Fruit fly (Drosophila melanogaster) whole organism, embryonic: ENCODE measurements around the gene CG3703.

Experiments used
- CG7271 ChIP-seq: fragments of 200-800 bp; sonication (Bioruptor generic); optimal IDR thresholded peaks from 2 replicates; lab custom pipeline; 2018; ENCODE audit warnings: missing biosample characterization, mild to moderate bottlenecking, missing genetic modification characterization, moderate library complexity
- CG8388 ChIP-seq: fragments of 200-800 bp; sonication (Bioruptor generic); optimal IDR thresholded peaks from 2 replicates; lab custom pipeline; 2019; ENCODE audit warnings: missing biosample characterization, mild to moderate bottlenecking, missing genetic modification characterization, moderate library complexity
- Dp ChIP-seq: fragments of 200-800 bp; sonication (Bioruptor generic); optimal IDR thresholded peaks from 2 replicates; lab custom pipeline; 2018; ENCODE audit warnings: missing biosample characterization, mild to moderate bottlenecking, missing genetic modification characterization, moderate library complexity
- Ets65A ChIP-seq: fragments of 200-800 bp; sonication (Bioruptor generic); peaks from one replicate; lab custom pipeline; 2016; ENCODE audit warnings: missing biosample characterization, missing genetic modification characterization
- Xbp1 ChIP-seq: fragments of 200-800 bp; sonication (Bioruptor generic); optimal IDR thresholded peaks from 3 replicates; lab custom pipeline; 2016; ENCODE audit warnings: missing biosample characterization, mild to moderate bottlenecking, missing genetic modification characterization
- al ChIP-seq: fragments of 200-800 bp; sonication (Bioruptor generic); IDR thresholded peaks from 2 replicates; pipeline ENCODE4 v1.3.6; 2022; ENCODE audit warnings: missing biosample characterization, missing genetic modification characterization
- grau ChIP-seq: fragments of 200-800 bp; optimal IDR thresholded peaks from 3 replicates; lab custom pipeline; 2019; ENCODE audit warnings: missing biosample characterization, mild to moderate bottlenecking, missing genetic modification characterization, moderate library complexity
- insv ChIP-seq, 2 experiments: fragments of 200-800 bp; sonication (Bioruptor generic); optimal IDR thresholded peaks; 3 replicates each; lab custom pipeline; 2016 to 2018; ENCODE audit warnings: missing biosample characterization in 2 of 2, missing genetic modification characterization in 2 of 2
- knrl ChIP-seq: fragments of 200-800 bp; sonication (Bioruptor generic); IDR thresholded peaks from 3 replicates; pipeline ENCODE4 v1.3.6; 2022; ENCODE audit warnings: missing biosample characterization, missing genetic modification characterization; ENCODE audit not compliant: partially characterized antibody
- scrt ChIP-seq: fragments of 200-800 bp; sonication (Bioruptor generic); optimal IDR thresholded peaks from 2 replicates; lab custom pipeline; 2018; ENCODE audit warnings: missing biosample characterization, mild to moderate bottlenecking, missing genetic modification characterization, moderate library complexity
- sd ChIP-seq: fragments of 200-800 bp; sonication (Bioruptor generic); optimal IDR thresholded peaks from 3 replicates; lab custom pipeline; 2018; ENCODE audit warnings: missing biosample characterization, mild to moderate bottlenecking, missing genetic modification characterization, moderate library complexity
- ttk ChIP-seq: fragments of 200-800 bp; sonication (Bioruptor generic); IDR thresholded peaks from 2 replicates; pipeline ENCODE4 v2.1.2; 2022; ENCODE audit warnings: missing biosample characterization, missing genetic modification characterization
- wor ChIP-seq: fragments of 200-800 bp; sonication (Bioruptor generic); IDR thresholded peaks from 2 replicates; pipeline ENCODE4 v1.3.6; 2022; ENCODE audit warnings: missing biosample characterization, missing genetic modification characterization

- TF ChIP-seq Xbp1 (GFP tag; lab: Kevin White, UChicago): no peak
- no peak for TF ChIP-seq insv (GFP tag; optimal IDR thresholded peaks at IDR 0.05; lab: Kevin White, UChicago)
- no peak for TF ChIP-seq al (GFP tag; lab: Robert Waterston, UW)
- no peak for TF ChIP-seq sd (tag; lab: Kevin White, UChicago)
- TF ChIP-seq knrl (GFP tag; lab: Robert Waterston, UW): no peak
- no peak for TF ChIP-seq wor (GFP tag; lab: Robert Waterston, UW)
- TF ChIP-seq ttk (GFP tag; lab: Robert Waterston, UW): no peak
- TF ChIP-seq Ets65A (GFP tag; lab: Kevin White, UChicago): no peak
- TF ChIP-seq CG8388 (GFP tag; lab: Kevin White, UChicago): no peak
- TF ChIP-seq grau: no peak
- no peak for TF ChIP-seq CG7271 (tag; lab: Kevin White, UChicago)
- no peak for TF ChIP-seq scrt (GFP tag; lab: Kevin White, UChicago)
- peak; percentile 59 for TF ChIP-seq Dp (GFP tag; lab: Kevin White, UChicago)
Observed at dm6 chrX:927863-928257, 17.7 kb downstream of the CG3703 start, which contains the start of the genes CG43867 and MED22.
